Worm (Caenorhabditis elegans): ENCODE results near the gene C44C10.11.
A peak's percentile ranks its signal among the peaks of the same experiment; 100 is the strongest.

- TF ChIP-seq ahr-1 (tag; optimal IDR thresholded peaks at IDR 0.05) (peak; percentile 49), ceh-9 (tag; optimal IDR thresholded peaks at IDR 0.05) (peak; percentile 31), ama-1 (optimal IDR thresholded peaks at IDR 0.05) (no peak), elt-2 (tag; optimal IDR thresholded peaks at IDR 0.05) (peak; percentile 78), pha-4 (tag; optimal IDR thresholded peaks at IDR 0.05) (no peak), C38D4.7 (GFP tag; optimal IDR thresholded peaks at IDR 0.05) (peak; percentile 76), C08G9.2 (tag; optimal IDR thresholded peaks at IDR 0.05) (peak; percentile 74), unc-55 (GFP tag; optimal IDR thresholded peaks at IDR 0.05) (no peak), ets-4 (tag; optimal IDR thresholded peaks at IDR 0.05) (peak; percentile 28), ceh-18 (tag; optimal IDR thresholded peaks at IDR 0.05) (peak; percentile 51), unc-86 (tag; optimal IDR thresholded peaks at IDR 0.05) (peak; percentile 80)
These were observed 47.5 kb upstream of the C44C10.11 start for ce11 chrX:11757666-11758065.
